Worm (Caenorhabditis elegans): Measurements from ENCODE around the gene taf-9.
A peak's percentile ranks its signal among the peaks of the same experiment; 100 is the strongest.

taf-9 gene

DNA sequence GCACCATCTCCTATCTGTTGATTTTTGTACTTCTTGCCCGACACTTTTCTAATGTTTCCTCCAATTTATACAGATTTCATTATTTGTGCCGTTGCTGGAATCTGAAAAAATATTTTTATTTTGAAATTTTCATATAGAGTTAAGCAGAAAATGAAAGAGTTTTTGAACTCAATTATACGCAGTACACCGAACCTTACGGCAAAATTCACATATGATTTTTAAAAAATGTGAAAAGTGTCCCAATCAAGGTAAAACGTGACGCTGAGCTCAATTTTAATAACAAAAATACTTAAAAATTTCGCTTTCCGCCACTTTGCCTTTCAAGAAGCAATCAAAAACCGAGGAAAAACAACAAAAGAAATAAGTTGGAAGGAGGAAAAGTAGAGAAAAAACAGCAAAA, 6.6 kb downstream of the taf-9 start, which contains the start of gene arrd-17:
Gene arrd-17, minus strand, starts transcription at position 101 of the 400 bp plus-strand sequence.
- TF ChIP-seq dmd-8 (GFP tag; IDR thresholded peaks at IDR 0.05), result no peak
- no peak for TF ChIP-seq pha-4 (GFP tag; IDR thresholded peaks at IDR 0.05)
- no peak for TF ChIP-seq pha-4 (tag; optimal IDR thresholded peaks at IDR 0.05)
- TF ChIP-seq D1046.2 (GFP tag; IDR thresholded peaks at IDR 0.05), result no peak
- TF ChIP-seq lin-15B (tag; optimal IDR thresholded peaks at IDR 0.05), result no peak
- TF ChIP-seq zip-2 (tag; optimal IDR thresholded peaks at IDR 0.05), result no peak
- TF ChIP-seq nhr-42 (GFP tag; IDR thresholded peaks at IDR 0.05), result no peak
- TF ChIP-seq rbr-2 (tag; optimal IDR thresholded peaks at IDR 0.05), result no peak

DNA sequence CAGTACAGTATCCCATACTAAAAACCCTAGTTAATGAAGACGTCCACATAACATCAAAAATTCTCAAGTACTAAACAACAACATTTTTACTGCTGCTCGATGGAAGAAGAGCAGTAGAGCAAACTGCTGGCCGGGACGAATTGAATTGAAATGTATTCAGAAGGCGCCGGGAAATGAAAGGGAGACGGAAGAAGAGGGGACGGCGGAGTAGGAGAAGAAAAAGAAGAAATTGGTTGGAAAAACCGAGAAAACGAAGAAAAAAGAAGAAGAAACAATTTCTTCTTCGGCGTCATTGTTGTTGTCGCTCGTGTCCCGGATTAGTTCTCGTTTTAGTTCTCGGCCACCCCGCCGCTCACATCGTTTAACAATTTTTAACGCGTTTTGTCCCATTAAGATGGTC, 9.8 kb downstream of the taf-9 start:
- TF ChIP-seq egl-27 (tag; optimal IDR thresholded peaks at IDR 0.05), result no peak
- TF ChIP-seq fkh-10 (GFP tag; optimal IDR thresholded peaks at IDR 0.05), result peak; percentile 41
- no peak for TF ChIP-seq daf-8 (GFP tag; IDR thresholded peaks at IDR 0.05)
- TF ChIP-seq ctbp-1 (GFP tag; IDR thresholded peaks at IDR 0.05), result 0 out of 2 replicates have a peak, but pooled peaks have one; percentile 42
- no peak for TF ChIP-seq rbr-2 (tag; optimal IDR thresholded peaks at IDR 0.05)

DNA sequence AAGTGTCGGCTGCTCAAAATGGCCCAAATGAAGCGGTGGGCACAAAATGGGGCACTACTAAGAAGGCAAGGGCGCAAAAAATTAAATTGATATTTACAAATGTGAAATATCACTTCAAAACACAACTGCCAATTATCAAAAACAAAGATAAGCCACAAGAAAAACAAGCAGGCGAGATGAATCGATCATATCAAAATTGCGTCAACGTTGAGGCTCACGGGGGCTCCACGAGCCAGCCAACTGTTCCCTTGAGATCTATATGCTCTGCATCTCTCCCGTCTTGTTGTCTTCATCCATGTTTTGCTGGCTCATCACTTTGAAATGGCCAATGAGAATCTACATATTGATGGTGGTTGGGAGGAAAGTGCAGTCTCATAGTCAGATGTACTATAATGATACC, 11.2 kb downstream of the taf-9 start:
- TF ChIP-seq Y5F2A.4 (GFP tag; optimal IDR thresholded peaks at IDR 0.05) (no peak), snpc-4 (tag; optimal IDR thresholded peaks at IDR 0.05) (peak; percentile 1), ztf-11 (tag; optimal IDR thresholded peaks at IDR 0.05) (no peak), madf-5 (GFP tag; IDR thresholded peaks at IDR 0.05) (no peak), dmd-9 (GFP tag; IDR thresholded peaks at IDR 0.05) (no peak), lin-39 (tag; optimal IDR thresholded peaks at IDR 0.05) (no peak), daf-19 (GFP tag; conservative IDR thresholded peaks at IDR 0.05) (no peak), dve-1 (tag; optimal IDR thresholded peaks at IDR 0.05; ENCODE audit: insufficient read depth) (no peak), vab-7 (GFP tag; IDR thresholded peaks at IDR 0.05) (no peak), unc-130 (GFP tag; optimal IDR thresholded peaks at IDR 0.05) (no peak), skn-1 (tag; optimal IDR thresholded peaks at IDR 0.05) (no peak), daf-16 (GFP tag; optimal IDR thresholded peaks at IDR 0.05) (peak in 1 of 2 experiments; percentile 81), daf-16 (tag; optimal IDR thresholded peaks at IDR 0.05) (no peak), hif-1 (tag; optimal IDR thresholded peaks at IDR 0.05) (no peak), mdl-1 (tag; optimal IDR thresholded peaks at IDR 0.05) (peak in 1 of 2 experiments; percentile 28), lim-7 (GFP tag; IDR thresholded peaks at IDR 0.05) (no peak), nhr-237 (tag; optimal IDR thresholded peaks at IDR 0.05) (no peak), aha-1 (tag) (no peak), nhr-111 (GFP tag; optimal IDR thresholded peaks at IDR 0.05) (no peak), lir-3 (tag; optimal IDR thresholded peaks at IDR 0.05) (no peak), Y48G9A.11 (GFP tag; IDR thresholded peaks at IDR 0.05) (no peak), aly-2 (tag; optimal IDR thresholded peaks at IDR 0.05) (no peak), attf-4 (tag; optimal IDR thresholded peaks at IDR 0.05) (no peak), gei-8 (GFP tag; optimal IDR thresholded peaks at IDR 0.05) (no peak)

DNA sequence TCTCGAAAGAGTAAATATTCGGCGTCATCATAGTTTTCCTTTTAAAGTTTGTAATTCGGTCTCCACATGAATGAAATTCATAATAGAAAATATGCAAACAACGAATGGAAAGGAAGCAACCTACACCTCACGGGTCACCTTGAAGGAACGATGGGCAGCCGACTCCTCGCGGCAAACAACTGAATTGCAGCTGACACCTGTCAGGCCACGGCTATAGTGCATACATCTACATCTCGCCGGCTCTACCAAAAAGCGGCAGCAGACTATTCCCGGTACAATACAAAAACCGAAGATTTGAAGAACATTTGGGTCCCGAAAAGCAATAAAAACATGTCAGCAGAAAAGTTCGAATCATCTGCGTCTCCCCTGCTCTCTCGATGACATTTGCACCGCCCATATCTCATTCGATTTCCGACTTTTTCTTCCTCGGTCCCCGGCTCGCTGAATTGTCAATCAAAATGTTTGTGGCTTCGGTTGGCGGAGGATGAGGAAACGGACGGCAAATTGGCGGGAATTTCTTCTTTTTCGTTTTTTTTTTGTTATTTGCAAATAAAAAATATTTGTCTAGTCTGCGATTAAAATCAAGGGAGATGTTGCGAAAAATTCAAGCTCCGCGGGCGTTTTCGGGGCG, 11.8 kb downstream of the taf-9 start:
- TF ChIP-seq unc-62 (GFP tag; optimal IDR thresholded peaks at IDR 0.05 in 1 of 2) (peak in 1 of 2 experiments; percentile 53), unc-62 (tag; optimal IDR thresholded peaks at IDR 0.05) (no peak), gei-8 (GFP tag; optimal IDR thresholded peaks at IDR 0.05) (no peak), nhr-41 (GFP tag; IDR thresholded peaks at IDR 0.05) (no peak), dmd-8 (GFP tag; IDR thresholded peaks at IDR 0.05) (no peak), fkh-10 (GFP tag; optimal IDR thresholded peaks at IDR 0.05) (peak; percentile 35), dmd-6 (GFP tag; IDR thresholded peaks at IDR 0.05) (0 out of 2 replicates have a peak, but pooled peaks have one; percentile 5), ztf-7 (tag; optimal IDR thresholded peaks at IDR 0.05) (no peak), ctbp-1 (GFP tag; IDR thresholded peaks at IDR 0.05) (0 out of 2 replicates have a peak, but pooled peaks have one; percentile 22), set-16 (GFP tag; IDR thresholded peaks at IDR 0.05) (0 out of 2 replicates have a peak, but pooled peaks have one; percentile 8), lsy-2 (tag; optimal IDR thresholded peaks at IDR 0.05) (peak in 1 of 2 experiments; percentile 16), mes-2 (tag; optimal IDR thresholded peaks at IDR 0.05; ENCODE audit: poor library complexity, severe bottlenecking) (no peak), mep-1 (tag; optimal IDR thresholded peaks at IDR 0.05) (peak; percentile 38), daf-16 (GFP tag; optimal IDR thresholded peaks at IDR 0.05) (peak in 1 of 2 experiments; percentile 72), daf-16 (tag; optimal IDR thresholded peaks at IDR 0.05) (no peak), hif-1 (tag; optimal IDR thresholded peaks at IDR 0.05) (no peak), ceh-20 (GFP tag; IDR thresholded peaks at IDR 0.05) (0 out of 2 replicates have a peak, but pooled peaks have one; percentile 13)

All from whole organism, L4 larva.